Fruit fly (Drosophila melanogaster): ENCODE results near the gene TwdlZ.

TwdlZ gene

dm6 chrX:16782175-16782916 is 44.4 kb downstream of the TwdlZ start (continued):
- TF ChIP-seq CG6654 (GFP tag; optimal IDR thresholded peaks at IDR 0.05) (no peak), E2f1 (GFP tag; IDR thresholded peaks at IDR 0.05) (peak; percentile 40), CG4424 (GFP tag; optimal IDR thresholded peaks at IDR 0.05) (peak; percentile 53), CG32767 (GFP tag; IDR thresholded peaks at IDR 0.05) (peak; percentile 32; the same call in 1 of the 2 replicates), aop (GFP tag; IDR thresholded peaks at IDR 0.05) (no peak), CG12299 (tag; optimal IDR thresholded peaks at IDR 0.05) (no peak), prd (optimal IDR thresholded peaks at IDR 0.05) (no peak), prd (GFP tag; IDR thresholded peaks at IDR 0.05) (peak; percentile 59; the same call in 2 of the 3 replicates), sna (GFP tag; IDR thresholded peaks at IDR 0.05; ENCODE audit: partially characterized antibody) (no peak), CG8478 (optimal IDR thresholded peaks at IDR 0.05) (no peak), Lpt (GFP tag; optimal IDR thresholded peaks at IDR 0.05) (no peak), tna (GFP tag; IDR thresholded peaks at IDR 0.05; ENCODE audit: partially characterized antibody) (no peak), ttk (GFP tag; IDR thresholded peaks at IDR 0.05) (no peak), CG11560 (tag; IDR thresholded peaks at IDR 0.05) (0 out of 3 replicates have a peak, but pooled peaks have one; percentile 19), unc-4 (GFP tag; IDR thresholded peaks at IDR 0.05; ENCODE audit: partially characterized antibody) (no peak), CG1647 (GFP tag; optimal IDR thresholded peaks at IDR 0.05) (no peak), CG4617 (GFP tag; optimal IDR thresholded peaks at IDR 0.05; ENCODE audit: borderline replicate concordance) (no peak), CG13123 (GFP tag; optimal IDR thresholded peaks at IDR 0.05) (no peak), CG10959 (GFP tag; IDR thresholded peaks at IDR 0.05) (no peak), Awh (GFP tag; IDR thresholded peaks at IDR 0.05) (peak; percentile 65; the same call in 1 of the 2 replicates), CG30431 (GFP tag; optimal IDR thresholded peaks at IDR 0.05) (no peak), CG17186 (GFP tag; optimal IDR thresholded peaks at IDR 0.05) (no peak), E2f2 (GFP tag; IDR thresholded peaks at IDR 0.05) (peak; percentile 23; the same call in 1 of the 2 replicates), CG11504 (tag; optimal IDR thresholded peaks at IDR 0.05) (peak; percentile 60), CG2199 (GFP tag; IDR thresholded peaks at IDR 0.05) (no peak), Oaz (GFP tag; IDR thresholded peaks at IDR 0.05) (no peak), p53 (GFP tag; optimal IDR thresholded peaks at IDR 0.05) (no peak), CG34224 (GFP tag; IDR thresholded peaks at IDR 0.05; ENCODE audit: partially characterized antibody) (no peak), Rx (GFP tag; IDR thresholded peaks at IDR 0.05) (peak; percentile 52; the same call in 1 of the 2 replicates), twi (tag; optimal IDR thresholded peaks at IDR 0.05) (no peak), CG4404 (GFP tag; IDR thresholded peaks at IDR 0.05) (no peak), Atf3 (GFP tag; optimal IDR thresholded peaks at IDR 0.05) (no peak), CG11085 (GFP tag; IDR thresholded peaks at IDR 0.05) (no peak), zen (tag; optimal IDR thresholded peaks at IDR 0.05) (no peak), Ptx1 (GFP tag; IDR thresholded peaks at IDR 0.05) (peak; percentile 68), sens-2 (GFP tag; IDR thresholded peaks at IDR 0.05) (peak; percentile 43; the same call in 1 of the 2 replicates), lov (optimal IDR thresholded peaks at IDR 0.05) (no peak), lov (GFP tag; IDR thresholded peaks at IDR 0.05) (0 out of 3 replicates have a peak, but pooled peaks have one; percentile 42), ara (GFP tag; IDR thresholded peaks at IDR 0.05) (peak; percentile 38; the same call in 1 of the 2 replicates), CG6765 (GFP tag; optimal IDR thresholded peaks at IDR 0.05) (no peak), dmrt11E (tag; optimal IDR thresholded peaks at IDR 0.05) (peak; percentile 14), Mad (GFP tag; optimal IDR thresholded peaks at IDR 0.05) (no peak), Bgb (GFP tag; IDR thresholded peaks at IDR 0.05; ENCODE audit: partially characterized antibody) (no peak), Stat92E (GFP tag; optimal IDR thresholded peaks at IDR 0.05) (no peak), so (GFP tag; IDR thresholded peaks at IDR 0.05) (peak; percentile 55; the same call in 1 of the 3 replicates), amos (GFP tag; IDR thresholded peaks at IDR 0.05; ENCODE audit: partially characterized antibody) (no peak; the same call in 1 of the 2 replicates), chinmo (GFP tag; IDR thresholded peaks at IDR 0.05; ENCODE audit: partially characterized antibody) (0 out of 4 replicates have a peak, but pooled peaks have one; percentile 70), phol (tag; optimal IDR thresholded peaks at IDR 0.05) (peak; percentile 55), lilli (GFP tag; optimal IDR thresholded peaks at IDR 0.05) (peak; percentile 69), H15 (GFP tag; IDR thresholded peaks at IDR 0.05) (0 out of 3 replicates have a peak, but pooled peaks have one; percentile 49)

Data from whole organism, embryonic.